Fruit fly (Drosophila melanogaster): Measurements from ENCODE around the gene CG43703.

Gene CG43703

dm6 chr2L:3754835-3755547 is 10.3 kb upstream of the CG43703 start (continued):
- TF ChIP-seq prd (optimal IDR thresholded peaks at IDR 0.05) (no peak), prd (GFP tag; IDR thresholded peaks at IDR 0.05) (0 out of 3 replicates have a peak, but pooled peaks have one; percentile 32), CG18599 (GFP tag; optimal IDR thresholded peaks at IDR 0.05) (peak; percentile 81), Ada2b (GFP tag; IDR thresholded peaks at IDR 0.05) (peak; percentile 43; the same call in 1 of the 2 replicates), hkb (optimal IDR thresholded peaks at IDR 0.05) (no peak), hkb (GFP tag; IDR thresholded peaks at IDR 0.05) (peak; percentile 64), Med (GFP tag) (peak; percentile 58), CG14441 (GFP tag; IDR thresholded peaks at IDR 0.05) (peak; percentile 36), CG32532 (GFP tag; IDR thresholded peaks at IDR 0.05) (peak; percentile 47; the same call in 1 of the 2 replicates), CG14014 (GFP tag; IDR thresholded peaks at IDR 0.05) (0 out of 2 replicates have a peak, but pooled peaks have one; percentile 13), Ets65A (GFP tag) (peak; percentile 61), HLH54F (GFP tag; optimal IDR thresholded peaks at IDR 0.05) (peak; percentile 2), otp (GFP tag; IDR thresholded peaks at IDR 0.05) (no peak), CG1233 (GFP tag; optimal IDR thresholded peaks at IDR 0.05) (no peak), Hand (GFP tag; optimal IDR thresholded peaks at IDR 0.05) (peak; percentile 63), pan (optimal IDR thresholded peaks at IDR 0.05) (no peak), pan (GFP tag; optimal IDR thresholded peaks at IDR 0.05 in 1 of 2, IDR thresholded peaks at IDR 0.05 in 1 of 2) (peak in 1 of 2 experiments; percentile 27), CG6813 (GFP tag; optimal IDR thresholded peaks at IDR 0.05) (no peak), row (GFP tag; IDR thresholded peaks at IDR 0.05) (peak; percentile 65; the same call in 2 of the 3 replicates), lab (GFP tag; optimal IDR thresholded peaks at IDR 0.05) (peak; percentile 84), CG9932 (GFP tag; IDR thresholded peaks at IDR 0.05) (peak; percentile 58), CG11695 (GFP tag; IDR thresholded peaks at IDR 0.05) (peak; percentile 54; the same call in 2 of the 3 replicates), Oli (tag; optimal IDR thresholded peaks at IDR 0.05) (peak; percentile 32), Hsf (GFP tag; optimal IDR thresholded peaks at IDR 0.05) (peak; percentile 7), sisA (GFP tag; IDR thresholded peaks at IDR 0.05) (peak; percentile 21; the same call in 1 of the 2 replicates), slbo (GFP tag; IDR thresholded peaks at IDR 0.05) (peak; percentile 64), CG9797 (GFP tag; optimal IDR thresholded peaks at IDR 0.05) (no peak), dpn (GFP tag; optimal IDR thresholded peaks at IDR 0.05) (peak in 1 of 2 experiments; percentile 20), Gsc (GFP tag; IDR thresholded peaks at IDR 0.05) (no peak), NFAT (GFP tag; IDR thresholded peaks at IDR 0.05) (peak; percentile 19; the same call in 1 of the 2 replicates), pho (GFP tag; optimal IDR thresholded peaks at IDR 0.05) (peak; percentile 2), CG1024 (GFP tag; IDR thresholded peaks at IDR 0.05) (no peak), zfh2 (GFP tag; optimal IDR thresholded peaks at IDR 0.05) (peak; percentile 5), CG10267 (tag; optimal IDR thresholded peaks at IDR 0.05) (peak; percentile 0), wdn (GFP tag; IDR thresholded peaks at IDR 0.05) (0 out of 2 replicates have a peak, but pooled peaks have one; percentile 20), Hmr (GFP tag; optimal IDR thresholded peaks at IDR 0.05) (peak; percentile 81), bcd (GFP tag; optimal IDR thresholded peaks at IDR 0.05) (peak; percentile 43), CG13287 (GFP tag; IDR thresholded peaks at IDR 0.05; ENCODE audit: partially characterized antibody) (no peak), vvl (GFP tag; IDR thresholded peaks at IDR 0.05) (no peak), CG9876 (GFP tag; optimal IDR thresholded peaks at IDR 0.05) (no peak), CG43689 (GFP tag; IDR thresholded peaks at IDR 0.05) (no peak), gsb (GFP tag; IDR thresholded peaks at IDR 0.05) (no peak), BtbVII (GFP tag; optimal IDR thresholded peaks at IDR 0.05) (peak; percentile 13), Elba2 (GFP tag; optimal IDR thresholded peaks at IDR 0.05) (no peak), Dip2 (GFP tag; IDR thresholded peaks at IDR 0.05) (no peak), D19A (tag; optimal IDR thresholded peaks at IDR 0.05) (no peak), stc (GFP tag; IDR thresholded peaks at IDR 0.05) (peak; percentile 43; the same call in 1 of the 2 replicates), HmgZ (tag; optimal IDR thresholded peaks at IDR 0.05) (peak; percentile 10), CG4424 (GFP tag; optimal IDR thresholded peaks at IDR 0.05) (peak; percentile 13), CrebB (tag; optimal IDR thresholded peaks at IDR 0.05) (peak; percentile 5), tgo (GFP tag; IDR thresholded peaks at IDR 0.05) (peak; percentile 52; the same call in 1 of the 3 replicates)

All from whole organism, embryonic.